Fruit fly (Drosophila melanogaster) whole organism, embryonic: ENCODE results near the gene CG10486.

ENCODE experiments used
- Ada2b ChIP-seq: fragments of 200-800 bp; sonication (Bioruptor generic); IDR thresholded peaks from 2 replicates; pipeline ENCODE4 v1.3.6; 2022; ENCODE audit warnings: missing biosample characterization, missing genetic modification characterization
- Atf-2 ChIP-seq: fragments of 200-800 bp; sonication (Bioruptor generic); optimal IDR thresholded peaks from 2 replicates; lab custom pipeline; 2016; ENCODE audit warnings: missing biosample characterization, missing genetic modification characterization
- B-H1 ChIP-seq: fragments of 200-800 bp; sonication (Bioruptor generic); IDR thresholded peaks from 3 replicates; pipeline ENCODE4 v1.3.6; 2022; ENCODE audit warnings: missing biosample characterization, missing genetic modification characterization
- B-H2 ChIP-seq: fragments of 200-800 bp; sonication (Bioruptor generic); optimal IDR thresholded peaks from 2 replicates; lab custom pipeline; 2018; ENCODE audit warnings: missing biosample characterization, mild to moderate bottlenecking, missing genetic modification characterization
- CG12236 ChIP-seq: fragments of 200-800 bp; sonication (Bioruptor generic); optimal IDR thresholded peaks from 2 replicates; lab custom pipeline; 2016; ENCODE audit warnings: missing biosample characterization, missing genetic modification characterization
- CG13287 ChIP-seq: fragments of 200-800 bp; sonication (Bioruptor generic); IDR thresholded peaks from 2 replicates; pipeline ENCODE4 v1.3.6; 2022; ENCODE audit warnings: missing biosample characterization, missing genetic modification characterization; ENCODE audit not compliant: partially characterized antibody
- CG13424 ChIP-seq: fragments of 200-800 bp; sonication (Bioruptor generic); optimal IDR thresholded peaks from 2 replicates; lab custom pipeline; 2019; ENCODE audit warnings: missing biosample characterization, mild to moderate bottlenecking, missing genetic modification characterization, moderate library complexity
- CG13775 ChIP-seq: fragments of 200-800 bp; sonication (Bioruptor generic); optimal IDR thresholded peaks from 3 replicates; lab custom pipeline; 2017; ENCODE audit warnings: missing biosample characterization, mild to moderate bottlenecking, missing genetic modification characterization
- CG14050 ChIP-seq: fragments of 200-800 bp; sonication (Bioruptor generic); IDR thresholded peaks from 3 replicates; pipeline ENCODE4 v1.3.6; 2022; ENCODE audit warnings: missing biosample characterization, missing genetic modification characterization
- CG14860 ChIP-seq: fragments of 200-800 bp; sonication (Bioruptor generic); IDR thresholded peaks from 3 replicates; pipeline ENCODE4 v1.3.6; 2022; ENCODE audit warnings: missing biosample characterization, missing genetic modification characterization; ENCODE audit not compliant: partially characterized antibody
- CG15479 ChIP-seq: fragments of 200-800 bp; sonication (Bioruptor generic); optimal IDR thresholded peaks from 3 replicates; lab custom pipeline; 2019; ENCODE audit warnings: missing biosample characterization, mild to moderate bottlenecking, missing genetic modification characterization, moderate library complexity
- CG15696 ChIP-seq: fragments of 200-800 bp; sonication (Bioruptor generic); optimal IDR thresholded peaks from 2 replicates; lab custom pipeline; 2019; ENCODE audit warnings: missing biosample characterization, mild to moderate bottlenecking, missing genetic modification characterization, moderate library complexity
- CG1603 ChIP-seq: fragments of 200-800 bp; sonication (Bioruptor generic); optimal IDR thresholded peaks from 2 replicates; lab custom pipeline; 2019; ENCODE audit warnings: missing biosample characterization, mild to moderate bottlenecking, missing genetic modification characterization, moderate library complexity
- CG1832 ChIP-seq: fragments of 200-800 bp; sonication (Bioruptor generic); optimal IDR thresholded peaks from 2 replicates; lab custom pipeline; 2017; ENCODE audit warnings: missing biosample characterization, mild to moderate bottlenecking, missing genetic modification characterization, inconsistent platforms
- CG2199 ChIP-seq: fragments of 200-800 bp; sonication (Bioruptor generic); IDR thresholded peaks from 3 replicates; pipeline ENCODE4 v1.3.6; 2022; ENCODE audit warnings: missing biosample characterization, missing genetic modification characterization
- CG2875 ChIP-seq: fragments of 200-800 bp; sonication (Bioruptor generic); optimal IDR thresholded peaks from 2 replicates; lab custom pipeline; 2017; ENCODE audit warnings: missing biosample characterization, mild to moderate bottlenecking, missing genetic modification characterization, missing genetic modification reagents
- CG31365 ChIP-seq: fragments of 200-800 bp; sonication (Bioruptor generic); optimal IDR thresholded peaks from 2 replicates; lab custom pipeline; 2018; ENCODE audit warnings: missing biosample characterization, mild to moderate bottlenecking, missing genetic modification characterization
- CG33557 ChIP-seq: fragments of 200-800 bp; sonication (Bioruptor generic); optimal IDR thresholded peaks from 2 replicates; lab custom pipeline; 2019; ENCODE audit warnings: missing biosample characterization, mild to moderate bottlenecking, missing genetic modification characterization, moderate library complexity
- CG8765 ChIP-seq: fragments of 200-800 bp; sonication (Bioruptor generic); IDR thresholded peaks from 2 replicates; pipeline ENCODE4 v1.3.6; 2022; ENCODE audit warnings: missing biosample characterization, missing genetic modification characterization
- D ChIP-seq, 2 experiments: fragments of 200-800 bp in 1 of 2; fragments of >200 bp in 1 of 2; sonication (Bioruptor generic) in 1 of 2; optimal IDR thresholded peaks; 2 replicates in 1 of 2; 3 replicates in 1 of 2; lab custom pipeline; 2017; ENCODE audit warnings: mild to moderate bottlenecking in 1 of 2, missing biosample characterization in 1 of 2, missing genetic modification characterization in 1 of 2, missing genetic modification reagents in 1 of 2
- NK7.1 ChIP-seq: fragments of 200-800 bp; sonication (Bioruptor generic); optimal IDR thresholded peaks from 3 replicates; lab custom pipeline; 2016; ENCODE audit warnings: missing biosample characterization, missing genetic modification characterization
- Ptx1 ChIP-seq: fragments of 200-800 bp; sonication (Bioruptor generic); IDR thresholded peaks from 2 replicates; pipeline ENCODE4 v1.3.6; 2022; ENCODE audit warnings: missing biosample characterization, missing genetic modification characterization
- Ravus ChIP-seq: fragments of 200-800 bp; sonication (Bioruptor generic); IDR thresholded peaks from 2 replicates; pipeline ENCODE4 v1.3.6; 2022; ENCODE audit warnings: missing biosample characterization, missing genetic modification characterization
- Sin3A ChIP-seq: fragments of >200 bp; optimal IDR thresholded peaks from 2 replicates; lab custom pipeline; 2018
- YL-1 ChIP-seq: fragments of 200-800 bp; sonication (Bioruptor generic); optimal IDR thresholded peaks from 3 replicates; lab custom pipeline; 2017; ENCODE audit warnings: missing biosample characterization, mild to moderate bottlenecking, missing genetic modification characterization
- ac ChIP-seq: fragments of 200-800 bp; sonication (Bioruptor generic); optimal IDR thresholded peaks from 3 replicates; lab custom pipeline; 2017; ENCODE audit warnings: missing biosample characterization, mild to moderate bottlenecking, missing genetic modification characterization
- br ChIP-seq: fragments of >200 bp; optimal IDR thresholded peaks from 2 replicates; lab custom pipeline; 2017
- chif ChIP-seq, 2 experiments: fragments of 200-800 bp; sonication (Bioruptor generic); optimal IDR thresholded peaks; 3 replicates each; lab custom pipeline; 2016; ENCODE audit warnings: missing biosample characterization in 2 of 2, missing genetic modification characterization in 2 of 2
- corto ChIP-seq: fragments of 200-800 bp; sonication (Bioruptor generic); optimal IDR thresholded peaks from 2 replicates; lab custom pipeline; 2016; ENCODE audit warnings: missing biosample characterization, mild to moderate bottlenecking, missing genetic modification characterization, moderate library complexity
- eve ChIP-seq, 2 experiments: fragments of >200 bp; optimal IDR thresholded peaks; 2 replicates each; lab custom pipeline; 2017; ENCODE audit warnings: missing biosample characterization in 2 of 2, missing genetic modification characterization in 2 of 2
- hth ChIP-seq: fragments of >200 bp; optimal IDR thresholded peaks from 2 replicates; lab custom pipeline; 2017; ENCODE audit warnings: inconsistent platforms
- kay ChIP-seq: fragments of 200-800 bp; sonication (Bioruptor generic); optimal IDR thresholded peaks from 2 replicates; lab custom pipeline; 2016; ENCODE audit warnings: missing biosample characterization, missing genetic modification characterization
- luna ChIP-seq: fragments of 200-800 bp; sonication (Bioruptor generic); optimal IDR thresholded peaks from 2 replicates; lab custom pipeline; 2016; ENCODE audit warnings: missing biosample characterization, missing genetic modification characterization
- maf-S ChIP-seq: fragments of 200-800 bp; sonication (Bioruptor generic); optimal IDR thresholded peaks from 2 replicates; lab custom pipeline; 2016; ENCODE audit warnings: missing biosample characterization, missing genetic modification characterization
- mam ChIP-seq: fragments of 200-800 bp; sonication (Bioruptor generic); optimal IDR thresholded peaks from 3 replicates; lab custom pipeline; 2016; ENCODE audit warnings: missing biosample characterization, missing genetic modification characterization
- mirr ChIP-seq: fragments of 200-800 bp; sonication (Bioruptor generic); optimal IDR thresholded peaks from 3 replicates; lab custom pipeline; 2018; ENCODE audit warnings: missing biosample characterization, mild to moderate bottlenecking, missing genetic modification characterization
- nom ChIP-seq: fragments of 200-800 bp; sonication (Bioruptor generic); optimal IDR thresholded peaks from 2 replicates; lab custom pipeline; 2017; ENCODE audit warnings: missing biosample characterization, missing genetic modification characterization, mild to moderate bottlenecking, moderate library complexity, missing genetic modification reagents
- prd ChIP-seq, 3 experiments: fragments of >200 bp in 2 of 3; fragments of 200-800 bp in 1 of 3; sonication (Bioruptor generic) in 1 of 3; optimal IDR thresholded peaks in 2 of 3; IDR thresholded peaks in 1 of 3; 2 replicates in 2 of 3; 3 replicates in 1 of 3; pipeline versions ENCODE4 v1.3.6 to Lab custom; 2017 to 2022; ENCODE audit warnings: missing biosample characterization in 1 of 3, missing genetic modification characterization in 1 of 3
- pum ChIP-seq: fragments of 200-800 bp; sonication (Bioruptor generic); optimal IDR thresholded peaks from 2 replicates; lab custom pipeline; 2016; ENCODE audit warnings: missing biosample characterization, missing genetic modification characterization
- shn ChIP-seq: fragments of 200-800 bp; sonication (Bioruptor generic); optimal IDR thresholded peaks from 3 replicates; lab custom pipeline; 2016; ENCODE audit warnings: missing biosample characterization, missing genetic modification characterization
- sima ChIP-seq: fragments of 200-800 bp; sonication (Bioruptor generic); optimal IDR thresholded peaks from 2 replicates; lab custom pipeline; 2016; ENCODE audit warnings: missing biosample characterization, missing genetic modification characterization
- trem ChIP-seq: fragments of 200-800 bp; optimal IDR thresholded peaks from 3 replicates; lab custom pipeline; 2019; ENCODE audit warnings: missing biosample characterization, mild to moderate bottlenecking, missing genetic modification characterization, moderate library complexity
- tx ChIP-seq: fragments of 200-800 bp; sonication (Bioruptor generic); optimal IDR thresholded peaks from 2 replicates; lab custom pipeline; 2016; ENCODE audit warnings: missing biosample characterization, missing genetic modification characterization
- wdn ChIP-seq: fragments of 200-800 bp; sonication (Bioruptor generic); IDR thresholded peaks from 2 replicates; pipeline ENCODE4 v1.3.6; 2022; ENCODE audit warnings: missing biosample characterization, missing genetic modification characterization
- z ChIP-seq: fragments of 200-800 bp; sonication (Bioruptor generic); IDR thresholded peaks from 3 replicates; pipeline ENCODE4 v1.3.6; 2022; ENCODE audit warnings: missing biosample characterization, missing genetic modification characterization
- zen ChIP-seq: fragments of 200-800 bp; sonication (Bioruptor generic); optimal IDR thresholded peaks from 3 replicates; lab custom pipeline; 2018; ENCODE audit warnings: missing biosample characterization, mild to moderate bottlenecking, missing genetic modification characterization, moderate library complexity
- zfh1 ChIP-seq: fragments of 200-800 bp; sonication (Bioruptor generic); IDR thresholded peaks from 3 replicates; pipeline ENCODE4 v1.3.6; 2022; ENCODE audit warnings: missing biosample characterization, missing genetic modification characterization

CG10486 gene

DNA sequence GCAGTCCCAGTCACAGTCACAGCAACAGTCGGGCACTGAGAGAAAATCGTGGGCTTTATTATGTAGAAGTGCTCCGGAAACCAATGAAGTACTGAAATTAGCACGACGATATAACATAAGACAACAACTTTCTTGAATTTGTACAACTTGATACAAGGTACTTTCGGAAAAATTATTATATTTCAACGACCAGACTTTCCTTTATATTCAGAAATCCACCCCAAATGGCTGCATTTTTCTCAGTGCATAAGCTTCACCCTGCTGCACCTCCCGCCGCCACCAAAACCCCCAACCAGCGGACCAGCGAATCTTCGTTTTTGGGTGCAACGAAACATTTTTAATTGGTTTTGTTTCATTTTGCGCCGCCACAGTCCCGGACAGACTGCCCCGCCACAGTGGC lies 43.5 kb downstream of the CG10486 start:
- TF ChIP-seq CG14050 (GFP tag; lab: Robert Waterston, UW) (no peak), nom (GFP tag; lab: Kevin White, UChicago) (peak; percentile 42), corto (GFP tag; lab: Kevin White, UChicago) (peak; percentile 0)

DNA sequence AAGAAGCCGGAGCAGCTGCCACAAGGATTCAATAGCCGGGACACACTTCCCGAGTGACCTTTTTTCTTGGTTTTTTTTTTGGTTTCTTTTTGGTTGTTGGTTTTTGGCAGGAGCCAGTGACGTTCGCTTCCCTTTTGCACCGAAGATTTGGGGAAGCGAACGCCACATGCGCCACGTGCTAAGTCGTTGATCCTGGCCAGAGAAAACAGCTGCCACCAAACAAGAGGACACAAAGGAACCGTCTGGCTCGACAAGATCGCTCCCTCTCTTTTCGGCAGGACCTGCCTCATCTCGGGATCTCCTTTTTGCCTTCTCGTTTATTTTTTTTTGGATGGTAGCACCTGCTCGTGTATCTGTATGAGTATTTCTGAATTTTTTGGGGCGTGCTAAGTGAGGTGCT lies 47.5 kb downstream of the CG10486 start:
- TF ChIP-seq br (lab: Kevin White, UChicago) (no peak), luna (GFP tag; lab: Kevin White, UChicago) (no peak), CG2199 (GFP tag; lab: Robert Waterston, UW) (0 out of 3 replicates have a peak, but pooled peaks have one; percentile 8), ac (GFP tag; lab: Kevin White, UChicago) (peak; percentile 94)

DNA sequence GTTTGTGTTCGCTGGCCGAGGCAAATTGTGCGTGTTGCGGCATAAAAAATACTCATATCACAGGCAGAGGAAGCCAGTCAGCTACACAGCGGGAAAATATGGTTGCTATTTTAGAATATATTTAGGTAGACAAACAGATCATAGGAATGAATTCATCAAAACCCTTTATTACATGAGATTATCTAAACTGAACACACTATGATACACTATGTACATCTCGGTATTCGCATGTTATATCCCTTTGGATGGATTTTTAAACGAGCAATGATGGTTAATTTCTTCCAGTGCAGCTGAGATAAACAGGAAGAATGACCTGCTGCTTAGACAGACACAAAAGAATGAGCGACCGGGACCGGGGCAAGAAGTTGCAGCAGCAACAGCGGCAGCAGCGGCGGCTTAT lies 49.6 kb downstream of the CG10486 start:
- no peak for TF ChIP-seq Ada2b (GFP tag; lab: Robert Waterston, UW)
- no peak for TF ChIP-seq wdn (GFP tag; lab: Robert Waterston, UW)
- peak; percentile 76 for TF ChIP-seq CG1603 (tag; lab: Kevin White, UChicago)
- TF ChIP-seq trem (tag; lab: Kevin White, UChicago), result peak; percentile 62
- TF ChIP-seq NK7.1 (GFP tag; lab: Kevin White, UChicago), result peak; percentile 14
- peak; percentile 39 for TF ChIP-seq shn (GFP tag; lab: Kevin White, UChicago)
- no peak for TF ChIP-seq maf-S (GFP tag; lab: Kevin White, UChicago)
- TF ChIP-seq chif (GFP tag; optimal IDR thresholded peaks at IDR 0.05; lab: Kevin White, UChicago), result peak; percentile 34 to 80
- TF ChIP-seq mam (GFP tag; lab: Kevin White, UChicago), result no peak
- TF ChIP-seq kay (GFP tag; lab: Kevin White, UChicago), result no peak
- no peak for TF ChIP-seq CG2875 (GFP tag; lab: Kevin White, UChicago)
- TF ChIP-seq CG8765 (GFP tag; lab: Robert Waterston, UW), result peak; percentile 81
- TF ChIP-seq eve (GFP tag; optimal IDR thresholded peaks at IDR 0.05; lab: Kevin White, UChicago), result peak in 1 of 2 experiments; percentile 88
- TF ChIP-seq D (optimal IDR thresholded peaks at IDR 0.05; lab: Kevin White, UChicago), result no peak
- TF ChIP-seq D (GFP tag; optimal IDR thresholded peaks at IDR 0.05; lab: Kevin White, UChicago), result peak; percentile 39
- TF ChIP-seq Atf-2 (GFP tag; lab: Kevin White, UChicago), result peak; percentile 32
- TF ChIP-seq CG13775, result peak; percentile 66
- no peak for TF ChIP-seq CG13287 (GFP tag; lab: Robert Waterston, UW)
- peak; percentile 74 for TF ChIP-seq zfh1 (GFP tag; lab: Robert Waterston, UW)
- TF ChIP-seq CG1832 (GFP tag; lab: Kevin White, UChicago), result no peak
- peak; percentile 87 for TF ChIP-seq CG15479 (GFP tag; lab: Kevin White, UChicago)
- TF ChIP-seq pum (GFP tag; lab: Kevin White, UChicago), result peak; percentile 28
- TF ChIP-seq YL-1 (GFP tag; lab: Kevin White, UChicago), result no peak
- TF ChIP-seq Ravus (GFP tag; lab: Robert Waterston, UW), result no peak
- TF ChIP-seq CG14860 (GFP tag; lab: Robert Waterston, UW), result no peak
- no peak for TF ChIP-seq sima (GFP tag; lab: Kevin White, UChicago)
- TF ChIP-seq CG31365 (tag; lab: Kevin White, UChicago), result no peak
- TF ChIP-seq tx (GFP tag; lab: Kevin White, UChicago), result no peak
- TF ChIP-seq z, result no peak
- no peak for TF ChIP-seq br (lab: Kevin White, UChicago)
- no peak for TF ChIP-seq CG13424
- TF ChIP-seq B-H1, result no peak
- no peak for TF ChIP-seq Ptx1 (GFP tag; lab: Robert Waterston, UW)
- TF ChIP-seq prd (optimal IDR thresholded peaks at IDR 0.05; lab: Kevin White, UChicago), result no peak
- TF ChIP-seq prd (GFP tag; IDR thresholded peaks at IDR 0.05; lab: Robert Waterston, UW), result peak; percentile 84; the same call in 2 of the 3 replicates
- TF ChIP-seq B-H2 (GFP tag; lab: Kevin White, UChicago), result no peak
- TF ChIP-seq CG12236 (GFP tag; lab: Kevin White, UChicago), result peak; percentile 37
- TF ChIP-seq CG15696 (tag; lab: Kevin White, UChicago), result peak; percentile 95
- TF ChIP-seq hth, result no peak
- no peak for TF ChIP-seq Sin3A (lab: Kevin White, UChicago)
- TF ChIP-seq zen (tag; lab: Kevin White, UChicago), result peak; percentile 75
- TF ChIP-seq CG33557 (GFP tag; lab: Kevin White, UChicago), result peak; percentile 73
- TF ChIP-seq mirr, result no peak
